Worm (Caenorhabditis elegans) whole organism, early embryonic: ENCODE data around the gene F46C3.6.

ENCODE experiments used
- B0310.2 ChIP-seq: sonication (generic microtip); optimal IDR thresholded peaks from 2 replicates; lab custom pipeline; 2016; ENCODE audit warnings: mild to moderate bottlenecking, missing genetic modification characterization, missing compliant biosample characterization
- aly-1 ChIP-seq: sonication (generic microtip); optimal IDR thresholded peaks from 2 replicates; lab custom pipeline; 2016; ENCODE audit warnings: missing genetic modification characterization, missing compliant biosample characterization
- ama-1 ChIP-seq: fragments of 150-350 bp; optimal IDR thresholded peaks from 2 replicates; lab custom pipeline; 2014
- ceh-13 ChIP-seq: fragments of 200-800 bp; sonication (Bioruptor generic); optimal IDR thresholded peaks from 2 replicates; lab custom pipeline; 2018; ENCODE audit warnings: mild to moderate bottlenecking, missing genetic modification characterization, missing compliant biosample characterization
- flt-1 ChIP-seq: fragments of 200-800 bp; sonication (Bioruptor generic); IDR thresholded peaks from 2 replicates; pipeline ENCODE4 v1.3.6; 2022; ENCODE audit warnings: missing genetic modification characterization, missing compliant biosample characterization
- hmg-4 ChIP-seq: fragments of 200-800 bp; sonication (Bioruptor generic); optimal IDR thresholded peaks from 2 replicates; lab custom pipeline; 2018; ENCODE audit warnings: mild to moderate bottlenecking, missing genetic modification characterization, missing compliant biosample characterization
- hnd-1 ChIP-seq: sonication (generic microtip); optimal IDR thresholded peaks from 2 replicates; lab custom pipeline; 2016; ENCODE audit warnings: missing genetic modification characterization, missing compliant biosample characterization
- sea-1 ChIP-seq: fragments of 200-800 bp; sonication (Bioruptor generic); conservative IDR thresholded peaks from 2 replicates; pipeline ENCODE4 v1.3.6; 2022; ENCODE audit warnings: missing genetic modification characterization, missing compliant biosample characterization
- tra-4 ChIP-seq: sonication (generic microtip); optimal IDR thresholded peaks from 2 replicates; lab custom pipeline; 2017; ENCODE audit warnings: missing genetic modification characterization, missing compliant biosample characterization

DNA sequence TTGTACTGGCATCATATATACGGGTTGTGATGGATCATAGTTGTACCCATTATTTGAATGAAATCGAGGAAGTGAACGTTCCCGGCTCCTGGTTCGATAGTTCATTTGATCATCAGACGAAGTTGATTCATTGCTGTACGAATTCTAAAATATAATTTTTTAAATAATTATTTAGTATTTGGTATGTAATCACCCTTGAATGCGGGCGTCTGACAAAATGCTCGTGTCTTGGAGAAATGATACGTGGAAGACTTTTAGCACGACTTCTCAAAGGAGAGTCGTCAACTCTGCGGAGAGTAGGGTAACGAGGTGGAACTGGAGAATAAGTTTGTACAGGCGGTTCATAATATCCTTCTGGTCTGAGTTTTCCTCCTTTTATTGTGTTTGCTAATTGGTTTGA is 7.7 kb upstream of the F46C3.6 start:
- TF ChIP-seq sea-1 (GFP tag; lab: Robert Waterston, UW) (no peak), flt-1 (GFP tag; lab: Robert Waterston, UW) (no peak), B0310.2 (tag; lab: Kevin White, UChicago) (no peak), ama-1 (lab: Kevin White, UChicago) (no peak), hmg-4 (GFP tag; lab: Kevin White, UChicago) (no peak), hnd-1 (tag; lab: Kevin White, UChicago) (no peak), ceh-13 (GFP tag; lab: Kevin White, UChicago) (no peak), tra-4 (tag; lab: Kevin White, UChicago) (no peak), aly-1 (tag; lab: Kevin White, UChicago) (no peak)
